Worm (Caenorhabditis elegans): Measurements from ENCODE around the gene col-77.

col-77 gene

DNA sequence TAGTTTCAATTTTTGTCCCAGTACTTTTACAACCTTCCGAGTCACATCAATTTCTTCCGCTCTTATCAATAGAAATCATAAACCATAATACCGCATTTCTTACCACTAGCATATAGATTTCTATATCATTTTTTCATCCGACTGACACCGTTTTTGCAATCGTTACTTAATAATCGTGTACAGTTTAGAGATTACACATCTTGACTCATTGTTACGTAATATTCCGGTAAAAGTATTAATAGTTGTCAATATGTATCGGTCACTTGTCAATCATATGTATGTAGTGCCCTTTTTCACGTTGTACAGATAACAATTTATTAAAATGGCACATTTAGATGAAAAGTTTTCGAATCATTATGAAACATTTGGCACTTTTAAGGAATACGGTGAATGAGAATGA lies 40.8 kb upstream of the col-77 start:
- no peak for TF ChIP-seq mxl-2 (GFP tag; conservative IDR thresholded peaks at IDR 0.05)
- TF ChIP-seq lir-3 (tag; optimal IDR thresholded peaks at IDR 0.05), result no peak
- no peak for TF ChIP-seq Y5F2A.4 (GFP tag; optimal IDR thresholded peaks at IDR 0.05)
- TF ChIP-seq egl-27 (tag; optimal IDR thresholded peaks at IDR 0.05), result no peak
- TF ChIP-seq nhr-28 (tag; optimal IDR thresholded peaks at IDR 0.05), result peak; percentile 47
- no peak for TF ChIP-seq rbr-2 (tag; optimal IDR thresholded peaks at IDR 0.05)
- TF ChIP-seq jun-1 (tag; optimal IDR thresholded peaks at IDR 0.05), result no peak
- TF ChIP-seq mdl-1 (tag; optimal IDR thresholded peaks at IDR 0.05), result no peak
- peak; percentile 38 for TF ChIP-seq T20F7.1 (GFP tag; optimal IDR thresholded peaks at IDR 0.05)
- TF ChIP-seq daf-16 (GFP tag; optimal IDR thresholded peaks at IDR 0.05), result no peak
- no peak for TF ChIP-seq daf-16 (tag; optimal IDR thresholded peaks at IDR 0.05)
- TF ChIP-seq unc-62 (GFP tag; optimal IDR thresholded peaks at IDR 0.05 in 1 of 2), result peak in 1 of 2 experiments; percentile 63
- no peak for TF ChIP-seq unc-62 (tag; optimal IDR thresholded peaks at IDR 0.05)
- TF ChIP-seq pqm-1 (tag; optimal IDR thresholded peaks at IDR 0.05), result peak; percentile 84
- TF ChIP-seq unc-39 (tag; optimal IDR thresholded peaks at IDR 0.05), result no peak
- TF ChIP-seq dve-1 (tag; optimal IDR thresholded peaks at IDR 0.05; ENCODE audit: insufficient read depth), result peak; percentile 20
- no peak for TF ChIP-seq spr-3 (GFP tag; optimal IDR thresholded peaks at IDR 0.05)
- no peak for TF ChIP-seq php-3 (GFP tag; IDR thresholded peaks at IDR 0.05)
- no peak for TF ChIP-seq snpc-1.2 (GFP tag; IDR thresholded peaks at IDR 0.05)
- no peak for TF ChIP-seq hlh-30 (tag; optimal IDR thresholded peaks at IDR 0.05; ENCODE audit: insufficient read depth)
- no peak for TF ChIP-seq skn-1 (tag; optimal IDR thresholded peaks at IDR 0.05)
- TF ChIP-seq nhr-102 (tag; optimal IDR thresholded peaks at IDR 0.05), result no peak
- no peak for TF ChIP-seq F37D6.2 (tag; optimal IDR thresholded peaks at IDR 0.05)
- TF ChIP-seq aly-2 (tag; optimal IDR thresholded peaks at IDR 0.05), result no peak

DNA sequence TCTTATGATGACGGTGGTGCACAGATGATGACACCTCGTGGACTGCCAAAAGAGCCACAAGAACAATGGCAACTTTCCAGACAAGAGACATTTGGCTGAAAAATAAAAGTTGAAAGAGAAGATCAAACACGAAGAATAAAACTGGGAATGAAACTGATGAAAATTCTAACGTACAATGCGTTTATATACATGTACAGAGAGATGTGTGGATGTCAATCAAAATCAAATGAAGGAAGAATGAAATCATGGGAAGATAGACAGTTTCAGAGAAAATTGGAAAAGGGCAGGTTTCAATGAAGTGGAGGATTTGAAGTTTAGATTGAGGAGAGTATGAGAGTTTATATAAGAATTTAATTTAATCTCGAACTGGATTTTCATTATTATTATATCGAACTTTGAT lies 39.9 kb upstream of the col-77 start, which contains the start of gene dod-23:
dod-23 (minus strand) TSS at position 101 of the 400 bp plus-strand sequence.
- TF ChIP-seq snpc-1.2 (GFP tag; IDR thresholded peaks at IDR 0.05) (no peak), zip-2 (tag; optimal IDR thresholded peaks at IDR 0.05) (no peak), spr-1 (tag; optimal IDR thresholded peaks at IDR 0.05) (no peak), zfp-3 (GFP tag; conservative IDR thresholded peaks at IDR 0.05) (no peak), dmd-6 (GFP tag; IDR thresholded peaks at IDR 0.05) (0 out of 2 replicates have a peak, but pooled peaks have one; percentile 18), php-3 (GFP tag; IDR thresholded peaks at IDR 0.05) (no peak)

DNA sequence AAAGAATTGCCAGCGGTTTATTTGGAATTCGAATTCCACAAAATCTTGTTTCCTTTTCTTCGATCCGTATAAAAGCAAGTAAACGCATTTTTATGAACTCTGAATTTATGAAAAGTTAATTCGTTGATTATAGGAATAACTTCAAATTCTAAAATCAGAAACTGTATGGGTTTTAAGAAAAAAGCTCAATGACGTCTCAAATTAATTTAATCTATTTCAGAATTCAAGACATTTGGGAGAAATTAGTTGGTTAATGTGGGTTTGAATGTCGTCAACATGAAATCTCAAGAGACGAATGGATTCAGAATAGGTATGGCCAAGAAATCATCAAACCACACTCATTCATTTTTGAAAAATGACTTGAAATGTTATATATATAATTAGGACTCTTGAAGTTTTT lies 36.9 kb upstream of the col-77 start, which contains the start of gene F49E12.7:
F49E12.7 (minus strand) TSS at position 101 of the 400 bp plus-strand sequence.
- no peak for TF ChIP-seq cey-2 (tag; optimal IDR thresholded peaks at IDR 0.05; ENCODE audit: borderline replicate concordance, insufficient read depth)
- TF ChIP-seq Y105C5A.15 (GFP tag; IDR thresholded peaks at IDR 0.05), result no peak
- no peak for TF ChIP-seq nhr-111 (GFP tag; optimal IDR thresholded peaks at IDR 0.05)
- TF ChIP-seq ZK546.5 (tag; optimal IDR thresholded peaks at IDR 0.05), result no peak
- no peak for TF ChIP-seq hmg-1.1 (GFP tag; IDR thresholded peaks at IDR 0.05)
- no peak for TF ChIP-seq Y5F2A.4 (GFP tag; optimal IDR thresholded peaks at IDR 0.05)
- no peak for TF ChIP-seq F49E8.2 (tag; optimal IDR thresholded peaks at IDR 0.05; ENCODE audit: borderline replicate concordance)

DNA sequence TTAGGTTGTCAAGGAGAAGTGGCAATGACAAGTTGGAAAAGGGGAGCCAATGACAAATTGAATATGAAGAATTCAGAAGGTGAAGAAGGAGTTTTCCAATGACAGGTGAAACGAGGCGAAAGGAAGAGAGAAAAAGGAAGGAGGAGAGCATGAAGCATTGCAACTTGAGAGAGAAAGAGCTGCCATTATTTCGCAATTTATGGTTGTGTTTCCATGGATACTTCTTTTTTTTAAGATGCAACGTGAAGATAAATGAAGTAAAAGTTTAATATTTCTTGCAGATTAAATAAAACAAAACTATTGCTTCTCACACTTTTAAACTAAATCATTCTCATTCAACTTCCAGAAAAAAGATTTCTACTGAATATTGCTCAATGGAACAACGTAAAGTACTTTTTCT lies 35.0 kb upstream of the col-77 start, which contains the start of gene F49E12.8:
F49E12.8 (minus strand) TSS at position 101 of the 400 bp plus-strand sequence.
- TF ChIP-seq daf-12 (tag; optimal IDR thresholded peaks at IDR 0.05) (no peak), Y5F2A.4 (GFP tag; optimal IDR thresholded peaks at IDR 0.05) (no peak), dve-1 (tag; optimal IDR thresholded peaks at IDR 0.05; ENCODE audit: insufficient read depth) (peak; percentile 24)

Data from whole organism, L4 larva.